Worm (Caenorhabditis elegans) whole organism, dauer: ENCODE results near the gene fbxb-119.

Experiments used
- unc-62 ChIP-seq: sonication (generic microtip); optimal IDR thresholded peaks from 2 replicates; lab custom pipeline; 2017; ENCODE audit warnings: missing biosample characterization, missing genetic modification reagents, missing genetic modification characterization

fbxb-119 gene

DNA sequence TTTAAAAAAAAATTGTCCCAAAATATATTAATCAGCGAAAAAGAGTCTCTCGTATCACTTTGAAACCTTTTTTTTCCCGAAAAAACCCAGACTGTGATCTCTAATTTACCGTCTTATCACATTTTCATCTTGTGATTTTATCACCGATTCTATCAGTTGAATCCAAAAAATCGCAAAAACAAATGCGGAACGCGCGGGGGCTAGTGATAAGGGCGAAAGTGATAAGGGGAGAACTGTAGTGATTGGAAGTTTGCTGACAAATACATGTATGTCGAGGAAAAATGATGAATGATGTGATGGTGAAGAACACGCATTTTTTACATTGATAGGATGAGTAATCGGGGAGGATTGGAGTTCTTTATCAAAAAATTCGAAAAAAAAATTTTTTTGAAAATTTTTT lies 27.7 kb downstream of the fbxb-119 start:
- TF ChIP-seq unc-62 (GFP tag; lab: Kevin White, UChicago), result no peak

DNA sequence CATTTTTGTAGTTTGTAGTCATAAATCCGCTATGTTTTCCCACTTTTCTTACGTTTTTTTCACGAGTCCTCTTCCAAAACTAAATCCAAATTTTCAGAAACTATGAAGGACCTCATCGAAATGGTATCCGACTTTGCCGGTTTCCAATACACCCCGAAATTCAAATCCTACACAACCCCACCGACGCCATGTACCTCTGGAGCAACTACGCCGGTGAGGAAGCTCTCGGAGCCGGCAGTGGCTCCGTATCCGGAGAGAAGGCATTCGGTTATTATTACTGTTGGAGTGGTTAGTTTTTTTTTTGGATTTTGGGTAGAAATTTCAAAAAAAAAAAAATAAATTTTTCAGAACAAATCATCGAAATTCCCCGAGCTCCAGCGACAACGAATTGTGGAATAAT lies 31.6 kb downstream of the fbxb-119 start, which contains the start of gene C08E8.3:
Gene C08E8.3, plus strand, starts transcription at position 84 of the 400 bp plus-strand sequence.
- TF ChIP-seq unc-62 (GFP tag; lab: Kevin White, UChicago), result no peak

DNA sequence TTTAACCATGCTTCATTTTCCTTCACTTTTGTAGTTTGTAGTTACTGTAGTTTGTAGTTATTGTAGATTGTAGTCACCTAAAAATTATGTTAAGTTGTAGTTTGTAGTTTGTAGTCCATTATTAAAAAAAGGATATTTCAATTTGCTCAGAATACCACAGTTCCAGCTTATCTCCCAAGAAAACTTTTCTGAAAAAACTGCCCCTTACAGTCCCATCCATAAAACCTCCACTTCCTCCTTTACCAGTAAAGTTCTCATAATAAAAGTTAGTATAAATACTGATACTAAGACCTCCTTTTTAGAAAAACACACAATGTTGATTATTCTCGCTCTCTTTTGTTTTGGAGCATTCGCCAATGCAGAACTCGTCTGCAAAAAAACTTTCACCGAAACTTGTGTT lies 32.3 kb downstream of the fbxb-119 start, which contains the start of gene C08E8.11:
Gene C08E8.11, plus strand, starts transcription at position 301 of the 400 bp plus-strand sequence.
- TF ChIP-seq unc-62 (GFP tag; lab: Kevin White, UChicago), result no peak

DNA sequence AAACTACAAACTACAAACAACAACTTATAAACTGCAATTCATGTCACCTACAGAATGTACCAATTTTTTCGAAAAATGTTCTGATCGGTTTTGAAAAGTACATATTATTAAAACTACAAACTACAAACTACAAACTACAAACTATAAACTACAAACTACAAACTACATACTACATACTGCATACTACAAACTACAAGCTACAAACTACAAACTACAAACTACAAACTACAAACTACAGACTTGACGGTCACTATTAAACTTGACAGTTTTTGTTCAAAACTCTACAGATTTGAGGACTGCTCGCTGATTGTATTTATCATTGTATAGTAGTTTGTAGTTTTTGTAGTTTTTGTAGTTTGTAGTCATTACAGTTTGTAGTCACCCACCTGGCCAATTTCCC lies 35.9 kb downstream of the fbxb-119 start:
- no peak for TF ChIP-seq unc-62 (GFP tag; lab: Kevin White, UChicago)

DNA sequence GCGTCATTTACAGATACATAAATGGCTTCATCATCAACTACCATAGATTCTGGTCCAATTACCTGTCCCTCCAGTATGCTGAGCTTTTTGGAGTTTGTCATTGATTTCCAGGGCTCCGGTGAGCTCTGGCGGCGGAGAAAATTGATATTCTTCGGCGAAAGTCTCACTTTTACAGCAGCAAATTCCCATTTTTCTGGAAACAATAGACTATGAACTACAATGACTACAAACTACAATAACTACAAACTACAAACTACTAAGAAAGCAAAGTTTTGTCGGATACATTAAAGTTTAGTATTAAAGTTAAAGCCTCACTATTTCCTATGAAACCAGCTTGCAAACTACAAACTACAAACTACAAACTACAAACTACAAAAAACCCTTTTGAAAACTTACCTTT lies 37.3 kb downstream of the fbxb-119 start, which contains the start of gene C08E8.2:
Gene C08E8.2, minus strand, starts transcription at position 101 of the 400 bp plus-strand sequence.
- TF ChIP-seq unc-62 (GFP tag; lab: Kevin White, UChicago), result no peak

DNA sequence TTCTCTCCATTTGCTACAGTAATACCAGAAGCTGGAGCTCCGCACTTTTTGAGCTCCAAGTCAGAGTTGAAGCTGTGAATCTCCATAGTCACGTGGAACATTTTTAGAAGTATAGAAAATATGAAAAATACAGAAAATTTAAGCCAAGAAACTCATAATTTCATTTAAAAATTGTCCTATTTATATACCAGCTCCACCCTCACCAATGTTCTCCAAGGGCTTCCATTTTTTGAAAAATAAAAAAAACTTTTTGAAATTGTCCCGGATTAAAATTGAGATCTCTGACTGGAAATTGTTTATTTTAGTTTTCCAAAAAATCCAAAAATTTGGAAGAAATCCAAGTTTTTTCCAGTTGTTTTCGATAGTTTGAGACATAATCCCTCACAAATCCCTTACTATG lies 41.5 kb downstream of the fbxb-119 start, which contains the start of gene C08E8.5:
Gene C08E8.5, minus strand, starts transcription at position 101 of the 400 bp plus-strand sequence.
- no peak for TF ChIP-seq unc-62 (GFP tag; lab: Kevin White, UChicago)

DNA sequence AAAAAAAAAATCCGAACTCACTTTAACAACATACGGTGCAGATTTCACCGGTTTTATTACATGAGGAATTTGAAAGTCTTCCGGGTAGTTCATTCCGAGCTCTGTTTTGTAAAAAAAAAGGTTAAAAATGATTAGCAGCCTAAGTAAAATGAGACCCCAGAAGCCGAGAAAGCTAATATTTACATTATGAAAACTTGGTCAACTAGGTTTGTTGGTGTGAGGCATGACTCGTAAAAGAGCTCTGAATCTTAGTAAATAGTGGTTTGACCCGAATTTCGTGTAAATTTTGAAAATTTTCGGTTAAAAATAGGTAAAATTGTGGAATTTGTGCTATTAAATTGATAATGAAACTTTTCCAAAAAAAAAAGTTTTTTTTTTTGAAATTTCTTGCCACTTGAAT lies 44.0 kb downstream of the fbxb-119 start, which contains the start of gene C08E8.1:
Gene C08E8.1, minus strand, starts transcription at position 101 of the 400 bp plus-strand sequence.
- no peak for TF ChIP-seq unc-62 (GFP tag; lab: Kevin White, UChicago)

DNA sequence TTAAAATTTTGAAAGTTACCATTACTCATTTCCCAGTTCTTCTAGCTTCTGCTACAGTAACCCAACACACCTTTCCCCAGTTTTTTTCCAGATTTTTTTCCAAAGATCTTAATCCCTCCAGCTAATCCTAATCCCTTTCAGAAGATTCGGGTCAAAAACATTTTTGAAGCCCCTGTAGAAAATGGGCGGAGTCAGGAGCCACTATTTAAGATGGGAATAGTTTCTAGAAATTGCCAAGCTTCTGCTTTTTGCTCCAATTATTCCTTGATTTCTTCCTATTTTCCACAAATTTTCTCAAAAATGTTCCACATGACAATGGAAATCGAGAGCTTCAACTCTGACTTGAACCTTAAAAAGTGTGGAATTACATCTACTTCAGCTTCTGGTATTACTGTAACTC lies 46.1 kb downstream of the fbxb-119 start, which contains the start of gene C08E8.9:
Gene C08E8.9, plus strand, starts transcription at position 301 of the 400 bp plus-strand sequence.
- no peak for TF ChIP-seq unc-62 (GFP tag; lab: Kevin White, UChicago)

DNA sequence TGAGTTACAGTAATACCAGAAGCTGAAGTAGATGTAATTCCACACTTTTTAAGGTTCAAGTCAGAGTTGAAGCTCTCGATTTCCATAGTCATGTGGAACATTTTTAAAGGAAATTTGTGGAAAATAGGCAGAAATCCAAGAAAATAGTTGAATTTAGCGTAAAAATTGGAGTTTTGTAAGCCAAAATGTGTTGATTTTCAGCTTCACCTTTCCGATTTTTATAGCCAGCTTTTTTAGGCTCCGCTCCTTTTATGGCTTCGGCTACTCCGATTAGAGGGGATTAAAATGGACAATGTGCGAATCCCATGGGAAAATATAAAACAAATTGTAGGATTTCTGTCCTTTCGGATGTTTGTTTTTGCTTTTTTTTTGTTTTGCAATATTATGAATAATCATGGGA lies 49.9 kb downstream of the fbxb-119 start, which contains the start of gene C08E8.6:
Gene C08E8.6, minus strand, starts transcription at position 101 of the 400 bp plus-strand sequence.
- TF ChIP-seq unc-62 (GFP tag; lab: Kevin White, UChicago), result no peak
